Worm (Caenorhabditis elegans) whole organism, L2 larva: Measurements from ENCODE around the gene srbc-62.

Experiments
- C34F6.9 ChIP-seq: fragments of 150-350 bp; optimal IDR thresholded peaks from 2 replicates; lab custom pipeline; 2014; ENCODE audit warnings: missing biosample characterization, missing genetic modification characterization
- F13H6.1 ChIP-seq: sonication (generic microtip); optimal IDR thresholded peaks from 2 replicates; lab custom pipeline; 2016; ENCODE audit warnings: missing genetic modification characterization, missing compliant biosample characterization
- R02D3.7 ChIP-seq: fragments of 150-350 bp; optimal IDR thresholded peaks from 2 replicates; lab custom pipeline; 2014; ENCODE audit warnings: missing biosample characterization, missing genetic modification characterization
- Y55F3AM.14 ChIP-seq: fragments of 200-800 bp; sonication (Bioruptor generic); optimal IDR thresholded peaks from 2 replicates; lab custom pipeline; 2018; ENCODE audit warnings: mild to moderate bottlenecking, missing genetic modification characterization, missing compliant biosample characterization
- ZK546.5 ChIP-seq: sonication (generic microtip); optimal IDR thresholded peaks from 2 replicates; lab custom pipeline; 2017; ENCODE audit warnings: missing biosample characterization, missing genetic modification characterization
- alr-1 ChIP-seq: fragments of 150-350 bp; optimal IDR thresholded peaks from 2 replicates; lab custom pipeline; 2014; ENCODE audit warnings: missing biosample characterization, missing genetic modification characterization
- ceh-16 ChIP-seq: fragments of 150-350 bp; optimal IDR thresholded peaks from 2 replicates; lab custom pipeline; 2014; ENCODE audit warnings: missing biosample characterization, missing genetic modification characterization
- ceh-82 ChIP-seq: fragments of 150-350 bp; optimal IDR thresholded peaks from 2 replicates; lab custom pipeline; 2014; ENCODE audit warnings: missing biosample characterization, missing genetic modification characterization
- crh-2 ChIP-seq: sonication (generic microtip); optimal IDR thresholded peaks from 2 replicates; lab custom pipeline; 2017; ENCODE audit warnings: missing biosample characterization, missing genetic modification characterization
- dmd-4 ChIP-seq: sonication (generic microtip); optimal IDR thresholded peaks from 2 replicates; lab custom pipeline; 2017; ENCODE audit warnings: missing biosample characterization, missing genetic modification characterization
- egl-27 ChIP-seq: sonication (generic microtip); optimal IDR thresholded peaks from 3 replicates; lab custom pipeline; 2017; ENCODE audit warnings: missing biosample characterization, missing genetic modification reagents, missing genetic modification characterization
- elt-1 ChIP-seq: fragments of 150-350 bp; optimal IDR thresholded peaks from 2 replicates; lab custom pipeline; 2014; ENCODE audit warnings: missing biosample characterization, missing genetic modification characterization
- elt-3 ChIP-seq: sonication (generic microtip); optimal IDR thresholded peaks from 2 replicates; lab custom pipeline; 2017; ENCODE audit warnings: missing biosample characterization, missing genetic modification characterization
- fos-1 ChIP-seq: fragments of 150-350 bp; optimal IDR thresholded peaks from 2 replicates; lab custom pipeline; 2014; ENCODE audit warnings: missing biosample characterization, missing genetic modification characterization
- gmeb-1 ChIP-seq: fragments of 150-350 bp; optimal IDR thresholded peaks from 2 replicates; lab custom pipeline; 2014; ENCODE audit warnings: missing biosample characterization, missing genetic modification characterization
- lin-11 ChIP-seq: fragments of 150-350 bp; sonication (generic microtip); optimal IDR thresholded peaks from 2 replicates; lab custom pipeline; 2014; ENCODE audit warnings: missing biosample characterization, missing genetic modification characterization, inconsistent platforms, mixed read lengths
- lsy-2 ChIP-seq, 2 experiments: fragments of 150-350 bp in 1 of 2; sonication (generic microtip) in 1 of 2; optimal IDR thresholded peaks; 2 replicates each; lab custom pipeline; 2014 to 2017; ENCODE audit warnings: missing biosample characterization in 2 of 2, missing genetic modification characterization in 2 of 2
- mab-5 ChIP-seq: fragments of 150-350 bp; optimal IDR thresholded peaks from 2 replicates; lab custom pipeline; 2014; ENCODE audit warnings: missing biosample characterization, missing genetic modification characterization
- nhr-10 ChIP-seq: sonication (generic microtip); optimal IDR thresholded peaks from 2 replicates; lab custom pipeline; 2017; ENCODE audit warnings: missing biosample characterization, missing genetic modification characterization
- nhr-11 ChIP-seq: fragments of 150-350 bp; optimal IDR thresholded peaks from 2 replicates; lab custom pipeline; 2014; ENCODE audit warnings: missing biosample characterization, missing genetic modification characterization
- nhr-12 ChIP-seq: fragments of 150-350 bp; optimal IDR thresholded peaks from 2 replicates; lab custom pipeline; 2014; ENCODE audit warnings: missing biosample characterization, missing genetic modification characterization
- nhr-129 ChIP-seq: fragments of 150-350 bp; optimal IDR thresholded peaks from 2 replicates; lab custom pipeline; 2014; ENCODE audit warnings: missing biosample characterization, missing genetic modification characterization
- nhr-21 ChIP-seq: fragments of 150-350 bp; optimal IDR thresholded peaks from 2 replicates; lab custom pipeline; 2014; ENCODE audit warnings: missing biosample characterization, missing genetic modification characterization
- nhr-23 ChIP-seq: fragments of 150-350 bp; optimal IDR thresholded peaks from 2 replicates; lab custom pipeline; 2014; ENCODE audit warnings: missing biosample characterization, missing genetic modification reagents, missing genetic modification characterization
- nhr-25 ChIP-seq: fragments of 150-350 bp; sonication (generic microtip); optimal IDR thresholded peaks from 3 replicates; lab custom pipeline; 2014; ENCODE audit warnings: missing biosample characterization, missing genetic modification characterization
- nhr-77 ChIP-seq: fragments of 150-350 bp; optimal IDR thresholded peaks from 2 replicates; lab custom pipeline; 2014; ENCODE audit warnings: missing biosample characterization, missing genetic modification characterization
- peb-1 ChIP-seq: fragments of 150-350 bp; optimal IDR thresholded peaks from 2 replicates; lab custom pipeline; 2014; ENCODE audit warnings: missing biosample characterization, missing genetic modification characterization
- sem-4 ChIP-seq: fragments of 150-350 bp; optimal IDR thresholded peaks from 2 replicates; lab custom pipeline; 2014; ENCODE audit warnings: missing biosample characterization, missing genetic modification reagents, missing genetic modification characterization
- skn-1 ChIP-seq: sonication (generic microtip); optimal IDR thresholded peaks from 2 replicates; lab custom pipeline; 2017; ENCODE audit warnings: missing biosample characterization, missing genetic modification characterization
- snpc-4 ChIP-seq: fragments of 150-350 bp; optimal IDR thresholded peaks from 2 replicates; lab custom pipeline; 2014; ENCODE audit warnings: missing biosample characterization, missing genetic modification characterization
- unc-39 ChIP-seq: fragments of 150-350 bp; optimal IDR thresholded peaks from 2 replicates; lab custom pipeline; 2014; ENCODE audit warnings: missing biosample characterization, missing genetic modification characterization
- unc-55 ChIP-seq: fragments of 150-350 bp; sonication (generic microtip); optimal IDR thresholded peaks from 3 replicates; lab custom pipeline; 2014; ENCODE audit warnings: missing biosample characterization, missing genetic modification reagents, missing genetic modification characterization
- unc-62 ChIP-seq: fragments of 150-350 bp; optimal IDR thresholded peaks from 2 replicates; lab custom pipeline; 2014; ENCODE audit warnings: missing biosample characterization, missing genetic modification reagents, missing genetic modification characterization
- zag-1 ChIP-seq: fragments of 150-350 bp; optimal IDR thresholded peaks from 2 replicates; lab custom pipeline; 2014; ENCODE audit warnings: missing biosample characterization, missing genetic modification characterization
- ztf-1 ChIP-seq: fragments of 200-800 bp; sonication (Bioruptor generic); conservative IDR thresholded peaks from 2 replicates; pipeline ENCODE4 v1.3.6; 2022; ENCODE audit warnings: missing genetic modification characterization, missing compliant biosample characterization
- ztf-4 ChIP-seq: fragments of 150-350 bp; optimal IDR thresholded peaks from 2 replicates; lab custom pipeline; 2014; ENCODE audit warnings: missing biosample characterization, missing genetic modification characterization

The srbc-62 gene

ce11 chrV:17223305-17223704 lies 5.5 kb downstream of the srbc-62 start, which contains the start of gene srh-252:
srh-252 (minus strand) TSS chrV:17223405.
- TF ChIP-seq ztf-4 (tag; lab: Kevin White, UChicago) (no peak), ceh-16 (tag; lab: Kevin White, UChicago) (no peak), unc-62 (GFP tag; lab: Kevin White, UChicago) (no peak), mab-5 (tag; lab: Kevin White, UChicago) (no peak), unc-55 (GFP tag; lab: Kevin White, UChicago) (no peak), egl-27 (tag; lab: Kevin White, UChicago) (no peak)

ce11 chrV:17225389-17225788 lies 7.6 kb downstream of the srbc-62 start, which contains the start of gene scl-25:
scl-25 (plus strand) TSS chrV:17225689.
- TF ChIP-seq C34F6.9 (tag; lab: Kevin White, UChicago), result no peak
- no peak for TF ChIP-seq nhr-129 (tag; lab: Kevin White, UChicago)

DNA sequence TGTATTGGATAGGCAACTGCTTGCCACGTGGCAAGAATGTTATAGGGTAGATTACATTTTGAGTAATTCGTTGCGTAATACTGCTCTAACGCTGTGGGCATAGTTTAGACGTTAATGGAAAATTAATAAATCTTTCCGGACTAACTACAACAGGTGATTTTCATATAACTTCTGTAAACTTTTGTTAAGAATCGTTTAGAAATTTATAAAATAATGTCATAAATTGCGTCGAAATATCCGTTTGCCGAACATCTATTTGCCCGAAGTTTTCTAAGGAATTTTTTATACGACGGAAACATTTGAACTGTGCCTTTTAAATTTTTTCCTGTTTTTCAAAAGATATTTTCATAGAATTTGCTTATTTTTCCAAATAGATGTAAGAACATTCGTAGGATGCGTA lies 8.3 kb downstream of the srbc-62 start, which contains the start of gene srh-112:
Gene srh-112, minus strand, starts transcription at position 101 of the 400 bp plus-strand sequence.
- TF ChIP-seq peb-1 (tag; lab: Kevin White, UChicago), result no peak
- TF ChIP-seq nhr-77 (tag; lab: Kevin White, UChicago), result no peak
- TF ChIP-seq snpc-4 (tag; lab: Kevin White, UChicago), result no peak
- no peak for TF ChIP-seq ztf-4 (tag; lab: Kevin White, UChicago)
- TF ChIP-seq ZK546.5 (tag; lab: Kevin White, UChicago), result no peak
- TF ChIP-seq mab-5 (tag; lab: Kevin White, UChicago), result no peak
- no peak for TF ChIP-seq C34F6.9 (tag; lab: Kevin White, UChicago)
- no peak for TF ChIP-seq unc-62 (GFP tag; lab: Kevin White, UChicago)
- TF ChIP-seq nhr-12 (tag; lab: Kevin White, UChicago), result no peak
- TF ChIP-seq nhr-10, result no peak
- no peak for TF ChIP-seq elt-1 (tag; lab: Kevin White, UChicago)
- no peak for TF ChIP-seq elt-3 (tag; lab: Kevin White, UChicago)
- no peak for TF ChIP-seq nhr-11
- no peak for TF ChIP-seq nhr-21 (tag; lab: Kevin White, UChicago)
- TF ChIP-seq F13H6.1 (tag; lab: Kevin White, UChicago), result no peak
- no peak for TF ChIP-seq lin-11 (tag; lab: Kevin White, UChicago)

- TF ChIP-seq nhr-10 (no peak), crh-2 (tag; lab: Kevin White, UChicago) (no peak), Y55F3AM.14 (GFP tag; lab: Kevin White, UChicago) (no peak), nhr-129 (tag; lab: Kevin White, UChicago) (no peak), lsy-2 (tag; optimal IDR thresholded peaks at IDR 0.05; lab: Kevin White, UChicago) (no peak), nhr-21 (tag; lab: Kevin White, UChicago) (no peak), F13H6.1 (tag; lab: Kevin White, UChicago) (no peak), unc-39 (no peak), lin-11 (tag; lab: Kevin White, UChicago) (no peak), gmeb-1 (no peak), fos-1 (tag; lab: Kevin White, UChicago) (no peak), ceh-82 (tag; lab: Kevin White, UChicago) (no peak), ceh-16 (tag; lab: Kevin White, UChicago) (no peak), nhr-25 (tag; lab: Kevin White, UChicago) (no peak), dmd-4 (tag; lab: Kevin White, UChicago) (no peak), alr-1 (tag; lab: Kevin White, UChicago) (no peak), nhr-77 (tag; lab: Kevin White, UChicago) (no peak), skn-1 (tag; lab: Kevin White, UChicago) (no peak), snpc-4 (tag; lab: Kevin White, UChicago) (no peak)
Measured at ce11 chrV:17232403-17232802, 14.6 kb downstream of the srbc-62 start.

DNA sequence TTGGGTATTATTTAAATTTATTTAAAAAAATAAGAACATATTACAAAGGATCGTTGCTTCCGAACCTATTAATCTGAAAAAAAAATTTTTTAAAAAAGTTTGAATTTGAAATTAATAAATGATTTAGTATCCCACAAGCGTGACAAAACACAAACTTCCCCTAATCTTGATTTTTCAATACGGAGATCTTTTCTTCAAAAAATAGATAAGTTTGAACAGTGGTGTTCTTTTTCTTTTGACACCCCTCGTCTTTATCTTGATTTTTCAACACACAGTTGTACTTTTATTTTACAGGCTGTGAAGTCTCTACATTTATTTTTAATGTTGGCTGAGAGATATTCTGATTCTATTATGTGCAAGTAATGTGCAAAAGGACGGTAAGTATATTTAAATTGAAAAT lies 18.6 kb downstream of the srbc-62 start, which contains the start of gene T19C9.10:
Gene T19C9.10, plus strand, starts transcription at position 248 of the 400 bp plus-strand sequence.
- no peak for TF ChIP-seq nhr-21 (tag; lab: Kevin White, UChicago)
- TF ChIP-seq crh-2 (tag; lab: Kevin White, UChicago), result no peak
- no peak for TF ChIP-seq R02D3.7
- TF ChIP-seq elt-3 (tag; lab: Kevin White, UChicago), result no peak
- no peak for TF ChIP-seq snpc-4 (tag; lab: Kevin White, UChicago)
- no peak for TF ChIP-seq nhr-23 (tag; lab: Kevin White, UChicago)
- no peak for TF ChIP-seq nhr-77 (tag; lab: Kevin White, UChicago)
- no peak for TF ChIP-seq gmeb-1
- no peak for TF ChIP-seq ztf-4 (tag; lab: Kevin White, UChicago)
- no peak for TF ChIP-seq zag-1 (tag; lab: Kevin White, UChicago)
- no peak for TF ChIP-seq ztf-1
- TF ChIP-seq peb-1 (tag; lab: Kevin White, UChicago), result no peak
- no peak for TF ChIP-seq Y55F3AM.14 (GFP tag; lab: Kevin White, UChicago)
- TF ChIP-seq sem-4, result no peak
- TF ChIP-seq nhr-129 (tag; lab: Kevin White, UChicago), result no peak
- TF ChIP-seq lin-11 (tag; lab: Kevin White, UChicago), result no peak
- no peak for TF ChIP-seq nhr-25 (tag; lab: Kevin White, UChicago)
- no peak for TF ChIP-seq skn-1 (tag; lab: Kevin White, UChicago)
